Worm (Caenorhabditis elegans) whole organism, L4 larva: ENCODE results near the gene rpb-11.
A peak's percentile ranks its signal among the peaks of the same experiment; 100 is the strongest.

Source experiments
- D1046.2 ChIP-seq: fragments of 200-800 bp; sonication (Bioruptor generic); IDR thresholded peaks from 2 replicates; pipeline ENCODE4 v1.3.6; 2022; ENCODE audit warnings: missing genetic modification characterization, missing compliant biosample characterization
- F10B5.3 ChIP-seq: sonication (generic microtip); optimal IDR thresholded peaks from 2 replicates; lab custom pipeline; 2016; ENCODE audit warnings: mild to moderate bottlenecking, missing genetic modification characterization, missing compliant biosample characterization
- F26F4.8 ChIP-seq: fragments of 200-800 bp; sonication (Bioruptor generic); conservative IDR thresholded peaks from 2 replicates; pipeline ENCODE4 v1.3.6; 2022; ENCODE audit warnings: missing genetic modification characterization, missing compliant biosample characterization
- F44E2.7 ChIP-seq: fragments of 200-800 bp; sonication (Bioruptor generic); IDR thresholded peaks from 2 replicates; pipeline ENCODE4 v2.1.2; 2022; ENCODE audit warnings: missing genetic modification characterization, missing compliant biosample characterization
- F49E8.2 ChIP-seq: sonication (generic microtip); optimal IDR thresholded peaks from 2 replicates; lab custom pipeline; 2016; ENCODE audit warnings: missing compliant biosample characterization, mild to moderate bottlenecking, missing genetic modification characterization, borderline replicate concordance
- R02D3.7 ChIP-seq: fragments of 150-350 bp; sonication (generic microtip); optimal IDR thresholded peaks from 3 replicates; lab custom pipeline; 2014; ENCODE audit warnings: missing biosample characterization, missing genetic modification characterization
- T26A8.4 ChIP-seq: fragments of 200-800 bp; sonication (Bioruptor generic); IDR thresholded peaks from 2 replicates; pipeline ENCODE4 v1.3.6; 2022; ENCODE audit warnings: missing genetic modification characterization, missing compliant biosample characterization
- Y75B8A.6 ChIP-seq: fragments of 200-800 bp; sonication (Bioruptor generic); IDR thresholded peaks from 2 replicates; pipeline ENCODE4 v1.3.6; 2022; ENCODE audit warnings: missing genetic modification reagents, missing genetic modification characterization, missing compliant biosample characterization
- ZK337.2 ChIP-seq: fragments of 200-800 bp; sonication (Bioruptor generic); IDR thresholded peaks from 2 replicates; pipeline ENCODE4 v1.3.6; 2022; ENCODE audit warnings: missing genetic modification reagents, missing genetic modification characterization, missing compliant biosample characterization
- arid-1 ChIP-seq: fragments of 200-800 bp; sonication (Bioruptor generic); conservative IDR thresholded peaks from 2 replicates; pipeline ENCODE4 v1.3.6; 2022; ENCODE audit warnings: missing genetic modification reagents, missing genetic modification characterization, missing compliant biosample characterization
- attf-4 ChIP-seq: sonication (generic microtip); optimal IDR thresholded peaks from 3 replicates; lab custom pipeline; 2017; ENCODE audit warnings: missing biosample characterization, missing genetic modification characterization
- ceh-32 ChIP-seq: sonication (generic microtip); optimal IDR thresholded peaks from 2 replicates; lab custom pipeline; 2016; ENCODE audit warnings: mild to moderate bottlenecking, missing genetic modification characterization, missing compliant biosample characterization; ENCODE audit not compliant: poor library complexity
- ceh-44 ChIP-seq: fragments of 200-800 bp; sonication (Bioruptor generic); IDR thresholded peaks from 2 replicates; pipeline ENCODE4 v1.3.6; 2022; ENCODE audit warnings: missing genetic modification reagents, missing genetic modification characterization, missing compliant biosample characterization
- ceh-62 ChIP-seq: sonication (generic microtip); optimal IDR thresholded peaks from 2 replicates; lab custom pipeline; 2017; ENCODE audit warnings: missing biosample characterization, missing genetic modification characterization
- ceh-82 ChIP-seq: sonication (generic microtip); optimal IDR thresholded peaks from 2 replicates; lab custom pipeline; 2017; ENCODE audit warnings: missing biosample characterization, missing genetic modification characterization
- cey-2 ChIP-seq: sonication (generic microtip); optimal IDR thresholded peaks from 3 replicates; lab custom pipeline; 2017; ENCODE audit warnings: missing genetic modification characterization, mild to moderate bottlenecking, missing compliant biosample characterization, antibody characterized with exemption, borderline replicate concordance; ENCODE audit not compliant: insufficient read depth
- daf-8 ChIP-seq: fragments of 200-800 bp; sonication (Bioruptor generic); IDR thresholded peaks from 2 replicates; pipeline ENCODE4 v1.3.6; 2022; ENCODE audit warnings: missing genetic modification characterization, missing compliant biosample characterization
- dmd-9 ChIP-seq: fragments of 200-800 bp; sonication (Bioruptor generic); IDR thresholded peaks from 2 replicates; pipeline ENCODE4 v1.3.6; 2022; ENCODE audit warnings: missing genetic modification reagents, missing genetic modification characterization, missing compliant biosample characterization
- duxl-1 ChIP-seq: sonication (generic microtip); optimal IDR thresholded peaks from 2 replicates; lab custom pipeline; 2016; ENCODE audit warnings: mild to moderate bottlenecking, missing genetic modification characterization, moderate library complexity, missing compliant biosample characterization; ENCODE audit not compliant: poor library complexity
- dve-1 ChIP-seq: sonication (generic microtip); optimal IDR thresholded peaks from 2 replicates; lab custom pipeline; 2017; ENCODE audit warnings: antibody characterized with exemption, mild to moderate bottlenecking, missing genetic modification characterization, missing compliant biosample characterization; ENCODE audit not compliant: insufficient read depth
- egl-43 ChIP-seq: fragments of 200-800 bp; sonication (Bioruptor generic); IDR thresholded peaks from 2 replicates; pipeline ENCODE4 v1.3.6; 2022; ENCODE audit warnings: missing genetic modification reagents, missing genetic modification characterization, missing compliant biosample characterization
- fkh-10 ChIP-seq: fragments of 150-350 bp; optimal IDR thresholded peaks from 2 replicates; lab custom pipeline; 2014; ENCODE audit warnings: missing biosample characterization, missing genetic modification reagents, missing genetic modification characterization
- fos-1 ChIP-seq: fragments of 150-350 bp; optimal IDR thresholded peaks from 2 replicates; lab custom pipeline; 2014; ENCODE audit warnings: missing biosample characterization, missing genetic modification characterization
- gei-8 ChIP-seq: fragments of 200-800 bp; sonication (Bioruptor generic); optimal IDR thresholded peaks from 2 replicates; lab custom pipeline; 2018; ENCODE audit warnings: mild to moderate bottlenecking, missing genetic modification characterization, missing compliant biosample characterization
- lim-7 ChIP-seq: fragments of 200-800 bp; sonication (Bioruptor generic); IDR thresholded peaks from 2 replicates; pipeline ENCODE4 v1.3.6; 2022; ENCODE audit warnings: missing genetic modification characterization, missing compliant biosample characterization
- lin-1 ChIP-seq: fragments of 200-800 bp; sonication (Bioruptor generic); IDR thresholded peaks from 2 replicates; pipeline ENCODE4 v1.3.6; 2022; ENCODE audit warnings: missing genetic modification reagents, missing genetic modification characterization, missing compliant biosample characterization
- lin-29 ChIP-seq: fragments of 200-800 bp; sonication (Bioruptor generic); IDR thresholded peaks from 2 replicates; pipeline ENCODE4 v1.3.6; 2022; ENCODE audit warnings: missing genetic modification reagents, missing genetic modification characterization, missing compliant biosample characterization
- lin-39 ChIP-seq: fragments of 150-350 bp; optimal IDR thresholded peaks from 2 replicates; lab custom pipeline; 2014; ENCODE audit warnings: missing biosample characterization, missing genetic modification reagents, missing genetic modification characterization
- lsy-2 ChIP-seq, 2 experiments: fragments of 150-350 bp in 1 of 2; sonication (generic microtip) in 1 of 2; optimal IDR thresholded peaks; 2 replicates each; lab custom pipeline; 2014 to 2017; ENCODE audit warnings: missing biosample characterization in 2 of 2, missing genetic modification characterization in 2 of 2
- mep-1 ChIP-seq: fragments of 150-350 bp; sonication (generic microtip); optimal IDR thresholded peaks from 3 replicates; lab custom pipeline; 2014; ENCODE audit warnings: missing biosample characterization, missing genetic modification characterization
- mes-2 ChIP-seq: sonication (generic microtip); optimal IDR thresholded peaks from 2 replicates; lab custom pipeline; 2016; ENCODE audit warnings: missing genotype, mild to moderate bottlenecking, missing genetic modification characterization, missing compliant biosample characterization; ENCODE audit not compliant: poor library complexity, severe bottlenecking
- mxl-3 ChIP-seq: fragments of 200-800 bp; sonication (Bioruptor generic); optimal IDR thresholded peaks from 2 replicates; lab custom pipeline; 2018; ENCODE audit warnings: mild to moderate bottlenecking, missing genetic modification characterization, missing compliant biosample characterization
- nhr-10 ChIP-seq: fragments of 150-350 bp; optimal IDR thresholded peaks from 2 replicates; lab custom pipeline; 2014; ENCODE audit warnings: missing biosample characterization, missing genetic modification characterization
- nhr-102 ChIP-seq: sonication (generic microtip); optimal IDR thresholded peaks from 2 replicates; lab custom pipeline; 2016; ENCODE audit warnings: mild to moderate bottlenecking, missing genetic modification characterization, moderate library complexity, missing compliant biosample characterization
- nhr-237 ChIP-seq: sonication (generic microtip); optimal IDR thresholded peaks from 2 replicates; lab custom pipeline; 2017; ENCODE audit warnings: missing biosample characterization, missing genetic modification characterization
- nhr-25 ChIP-seq: sonication (generic microtip); optimal IDR thresholded peaks from 2 replicates; lab custom pipeline; 2017; ENCODE audit warnings: missing genetic modification characterization, mild to moderate bottlenecking, missing compliant biosample characterization, antibody characterized with exemption, moderate library complexity, borderline replicate concordance; ENCODE audit not compliant: insufficient read depth
- nhr-28 ChIP-seq: fragments of 150-350 bp; optimal IDR thresholded peaks from 2 replicates; lab custom pipeline; 2014; ENCODE audit warnings: missing biosample characterization, missing genetic modification characterization
- nhr-41 ChIP-seq: fragments of 200-800 bp; sonication (Bioruptor generic); IDR thresholded peaks from 2 replicates; pipeline ENCODE4 v1.3.6; 2022; ENCODE audit warnings: missing genetic modification reagents, missing genetic modification characterization, missing compliant biosample characterization
- nhr-42 ChIP-seq: fragments of 200-800 bp; sonication (Bioruptor generic); IDR thresholded peaks from 2 replicates; pipeline ENCODE4 v1.3.6; 2022; ENCODE audit warnings: missing genetic modification characterization, missing compliant biosample characterization
- nhr-77 ChIP-seq: fragments of 150-350 bp; optimal IDR thresholded peaks from 2 replicates; lab custom pipeline; 2014; ENCODE audit warnings: missing biosample characterization, missing genetic modification characterization
- php-3 ChIP-seq: fragments of 200-800 bp; sonication (Bioruptor generic); IDR thresholded peaks from 2 replicates; pipeline ENCODE4 v1.3.6; 2022; ENCODE audit warnings: missing genetic modification reagents, missing genetic modification characterization, missing compliant biosample characterization
- snpc-1.2 ChIP-seq: fragments of 200-800 bp; sonication (Bioruptor generic); IDR thresholded peaks from 2 replicates; pipeline ENCODE4 v1.3.6; 2022; ENCODE audit warnings: missing genetic modification reagents, missing genetic modification characterization, missing compliant biosample characterization
- spr-1 ChIP-seq: sonication (generic microtip); optimal IDR thresholded peaks from 2 replicates; lab custom pipeline; 2016; ENCODE audit warnings: mild to moderate bottlenecking, missing genetic modification characterization, missing compliant biosample characterization
- tra-1 ChIP-seq: fragments of 200-800 bp; sonication (Bioruptor generic); IDR thresholded peaks from 2 replicates; pipeline ENCODE4 v1.3.6; 2022; ENCODE audit warnings: missing genetic modification reagents, missing genetic modification characterization, missing compliant biosample characterization
- unc-130 ChIP-seq: sonication (generic microtip); optimal IDR thresholded peaks from 2 replicates; lab custom pipeline; 2016; ENCODE audit warnings: missing genetic modification reagents, missing genetic modification characterization, missing compliant biosample characterization
- unc-39 ChIP-seq: sonication (generic microtip); optimal IDR thresholded peaks from 2 replicates; lab custom pipeline; 2017; ENCODE audit warnings: missing biosample characterization, missing genetic modification characterization
- unc-62 ChIP-seq, 3 experiments: fragments of 150-350 bp in 1 of 3; sonication (generic microtip); optimal IDR thresholded peaks in 2 of 3; peaks in 1 of 3; 1 replicate in 1 of 3; 2 replicates in 2 of 3; lab custom pipeline; 2014 to 2017; ENCODE audit warnings: missing biosample characterization in 3 of 3, missing genetic modification characterization in 3 of 3, missing genetic modification reagents in 3 of 3, missing genotype in 1 of 3
- zip-11 ChIP-seq: fragments of 200-800 bp; sonication (Bioruptor generic); IDR thresholded peaks from 2 replicates; pipeline ENCODE4 v1.3.6; 2022; ENCODE audit warnings: missing genetic modification characterization, missing compliant biosample characterization
- zip-2 ChIP-seq: fragments of 150-350 bp; optimal IDR thresholded peaks from 2 replicates; lab custom pipeline; 2014; ENCODE audit warnings: missing biosample characterization, missing genetic modification characterization

rpb-11 gene

DNA sequence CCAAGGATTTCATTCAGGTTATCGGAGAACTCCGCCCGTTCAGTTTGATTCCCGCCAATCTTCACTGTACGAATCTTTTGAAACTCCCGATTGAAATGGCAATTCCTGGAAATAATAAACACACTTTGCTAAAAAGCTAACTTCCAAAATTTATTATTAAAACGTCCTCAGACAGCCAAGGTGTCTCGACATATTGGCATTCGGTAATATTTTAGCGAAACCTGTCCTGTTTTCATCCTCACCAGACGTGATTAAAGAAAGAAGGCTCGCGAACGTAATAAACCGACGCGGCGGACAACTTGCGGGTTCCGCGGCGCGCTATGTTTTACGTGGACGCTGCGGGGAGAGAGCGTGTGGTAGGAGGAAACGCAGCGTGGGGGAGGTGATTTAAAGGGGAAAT, 41.7 kb upstream of the rpb-11 start (continued):
- TF ChIP-seq snpc-1.2 (GFP tag; lab: Robert Waterston, UW) (peak; percentile 69), ZK337.2 (GFP tag; lab: Robert Waterston, UW) (no peak), dve-1 (tag; lab: Kevin White, UChicago) (peak; percentile 96), nhr-10 (tag; lab: Kevin White, UChicago) (no peak), php-3 (peak; percentile 69; the same call in 1 of the 2 replicates), F26F4.8 (no peak), F10B5.3 (tag; lab: Kevin White, UChicago) (peak; percentile 80), R02D3.7 (tag; lab: Kevin White, UChicago) (no peak), lin-29 (GFP tag; lab: Robert Waterston, UW) (no peak), lin-39 (no peak), nhr-25 (tag; lab: Kevin White, UChicago) (peak; percentile 65), ceh-82 (no peak), zip-11 (GFP tag; lab: Robert Waterston, UW) (no peak), mes-2 (peak; percentile 73), T26A8.4 (GFP tag; lab: Robert Waterston, UW) (peak; percentile 87), attf-4 (no peak), lin-1 (peak; percentile 53; the same call in 1 of the 2 replicates), ceh-44 (GFP tag; lab: Robert Waterston, UW) (no peak), D1046.2 (GFP tag; lab: Robert Waterston, UW) (no peak; the same call in 1 of the 2 replicates), nhr-237 (tag; lab: Kevin White, UChicago) (no peak), ceh-62 (no peak), dmd-9 (GFP tag; lab: Robert Waterston, UW) (no peak), cey-2 (tag; lab: Kevin White, UChicago) (no peak), nhr-77 (peak; percentile 70), F49E8.2 (tag; lab: Kevin White, UChicago) (peak; percentile 94), nhr-41 (GFP tag; lab: Robert Waterston, UW) (no peak), fkh-10 (GFP tag; lab: Kevin White, UChicago) (no peak), unc-39 (tag; lab: Kevin White, UChicago) (no peak), zip-2 (peak; percentile 56), ceh-32 (tag; lab: Kevin White, UChicago) (no peak), mep-1 (tag; lab: Kevin White, UChicago) (peak; percentile 82), nhr-102 (tag; lab: Kevin White, UChicago) (peak; percentile 78), gei-8 (GFP tag; lab: Kevin White, UChicago) (peak; percentile 45), spr-1 (tag; lab: Kevin White, UChicago) (peak; percentile 80), Y75B8A.6 (GFP tag; lab: Robert Waterston, UW) (no peak), lsy-2 (tag; optimal IDR thresholded peaks at IDR 0.05; lab: Kevin White, UChicago) (peak in 1 of 2 experiments; percentile 80), nhr-42 (GFP tag; lab: Robert Waterston, UW) (peak; percentile 89; the same call in 1 of the 2 replicates), mxl-3 (GFP tag; lab: Kevin White, UChicago) (peak; percentile 66), unc-62 (GFP tag; optimal IDR thresholded peaks at IDR 0.05 in 1 of 2; lab: Kevin White, UChicago) (no peak), unc-62 (tag; optimal IDR thresholded peaks at IDR 0.05; lab: Kevin White, UChicago) (no peak), nhr-28 (peak; percentile 28), lim-7 (GFP tag; lab: Robert Waterston, UW) (0 out of 2 replicates have a peak, but pooled peaks have one; percentile 28), arid-1 (GFP tag; lab: Robert Waterston, UW) (peak; percentile 84), duxl-1 (peak; percentile 84), F44E2.7 (GFP tag; lab: Robert Waterston, UW) (no peak), fos-1 (no peak), tra-1 (peak; percentile 8; the same call in 1 of the 2 replicates), daf-8 (GFP tag; lab: Robert Waterston, UW) (no peak), unc-130 (GFP tag; lab: Kevin White, UChicago) (peak; percentile 71), egl-43 (GFP tag; lab: Robert Waterston, UW) (peak; percentile 81; the same call in 1 of the 2 replicates)
